Worm (Caenorhabditis elegans) whole organism, mixed stage, embryonic: ENCODE data around the gene tcer-1.

ENCODE experiments used
- elt-1 ChIP-seq: sonication (generic microtip); optimal IDR thresholded peaks from 2 replicates; lab custom pipeline; 2017; ENCODE audit warnings: missing genetic modification characterization, mild to moderate bottlenecking, missing compliant biosample characterization, antibody characterized with exemption, moderate library complexity, borderline replicate concordance; ENCODE audit not compliant: insufficient read depth
- nhr-2 ChIP-seq: fragments of 150-350 bp; optimal IDR thresholded peaks from 2 replicates; lab custom pipeline; 2014; ENCODE audit warnings: missing biosample characterization, missing genetic modification characterization

DNA sequence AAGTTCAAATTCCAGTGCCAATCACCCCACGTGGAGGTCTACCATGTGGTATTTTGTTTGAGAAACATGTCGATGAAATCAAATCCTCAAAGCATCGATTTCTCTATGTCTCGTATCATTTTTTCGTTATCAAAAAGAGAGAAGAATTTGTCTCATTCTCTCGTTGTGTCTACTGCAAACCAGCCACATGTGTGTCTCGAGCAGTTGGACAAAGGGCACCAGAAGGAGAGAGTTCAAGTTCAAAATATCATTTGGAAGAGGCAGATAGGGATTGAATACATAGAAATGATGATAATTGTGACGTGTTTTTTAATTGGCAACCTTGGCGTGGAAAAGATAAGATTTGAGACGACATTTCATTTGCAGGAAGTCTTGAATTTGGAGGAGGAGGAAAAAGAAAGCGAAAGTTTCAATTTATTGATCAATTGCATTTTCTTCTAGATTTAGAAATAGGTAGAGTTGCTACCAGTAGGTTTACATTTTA, 9.4 kb upstream of the tcer-1 start:
- no peak for TF ChIP-seq elt-1 (tag; lab: Kevin White, UChicago)
- TF ChIP-seq nhr-2, result no peak
